Worm (Caenorhabditis elegans): ENCODE results near the gene K10D2.5.
A peak's percentile ranks its signal among the peaks of the same experiment; 100 is the strongest.

K10D2.5 gene

DNA sequence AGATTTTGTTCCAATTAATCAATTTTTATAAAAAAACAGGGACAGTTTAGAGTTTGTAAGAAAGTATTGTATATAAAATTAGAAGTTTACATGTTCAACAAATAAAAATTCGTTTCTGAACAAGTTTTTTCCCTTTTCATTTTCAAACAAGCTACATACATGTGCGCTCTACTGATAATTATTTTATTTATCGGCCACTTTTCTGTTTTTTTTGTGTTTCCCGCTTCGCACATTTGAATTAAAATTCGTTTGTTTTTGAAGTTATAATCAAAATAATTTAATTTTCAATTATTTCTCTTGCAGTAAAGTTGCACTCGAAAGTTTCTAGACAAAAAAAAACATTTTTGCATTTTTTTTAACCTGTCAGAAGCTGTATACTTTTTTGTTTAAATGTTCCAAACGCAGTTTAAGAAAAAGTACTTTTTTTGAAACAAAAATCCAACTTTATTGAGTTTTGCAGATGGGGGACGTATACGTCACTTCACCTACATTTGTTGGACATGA, 18.2 kb downstream of the K10D2.5 start, which contains the start of gene hira-1:
TSS of gene hira-1 (plus strand) at position 454 of the 504 bp plus-strand sequence.
- TF ChIP-seq Y79H2A.3 (GFP tag; conservative IDR thresholded peaks at IDR 0.05) (no peak), attf-5 (GFP tag; optimal IDR thresholded peaks at IDR 0.05) (peak; percentile 17), lin-35 (GFP tag; optimal IDR thresholded peaks at IDR 0.05) (peak in 1 of 3 experiments; percentile 42), mcd-1 (GFP tag; IDR thresholded peaks at IDR 0.05) (peak; percentile 50; the same call in 1 of the 2 replicates), lin-54 (GFP tag; optimal IDR thresholded peaks at IDR 0.05) (peak; percentile 37), efl-1 (GFP tag; optimal IDR thresholded peaks at IDR 0.05) (peak; percentile 60)

DNA sequence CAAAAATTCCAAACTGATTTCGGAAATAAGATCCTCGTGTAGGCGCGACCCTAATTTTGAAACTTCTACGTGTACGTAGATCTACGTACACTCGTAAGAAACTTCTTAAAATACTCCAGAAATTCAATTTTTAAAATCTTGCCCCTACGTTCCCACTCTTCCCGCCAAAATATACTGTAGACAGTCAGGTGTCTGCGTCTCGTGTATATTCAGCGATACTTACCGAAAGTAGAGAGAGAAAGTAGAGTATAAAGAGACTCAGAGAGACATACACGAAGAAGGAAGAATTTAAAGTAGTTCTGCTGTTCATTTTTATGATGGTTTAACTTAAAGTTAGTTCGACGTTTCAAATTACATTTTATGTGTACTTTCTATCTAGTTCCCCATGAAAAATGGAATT, 20.7 kb downstream of the K10D2.5 start:
- no peak for TF ChIP-seq K12H6.12 (tag; optimal IDR thresholded peaks at IDR 0.05)
- TF ChIP-seq hmg-1.2 (GFP tag; IDR thresholded peaks at IDR 0.05), result peak; percentile 20; the same call in 1 of the 2 replicates
- no peak for TF ChIP-seq cebp-1 (GFP tag; IDR thresholded peaks at IDR 0.05)
- no peak for TF ChIP-seq cebp-1 (tag; optimal IDR thresholded peaks at IDR 0.05)

DNA sequence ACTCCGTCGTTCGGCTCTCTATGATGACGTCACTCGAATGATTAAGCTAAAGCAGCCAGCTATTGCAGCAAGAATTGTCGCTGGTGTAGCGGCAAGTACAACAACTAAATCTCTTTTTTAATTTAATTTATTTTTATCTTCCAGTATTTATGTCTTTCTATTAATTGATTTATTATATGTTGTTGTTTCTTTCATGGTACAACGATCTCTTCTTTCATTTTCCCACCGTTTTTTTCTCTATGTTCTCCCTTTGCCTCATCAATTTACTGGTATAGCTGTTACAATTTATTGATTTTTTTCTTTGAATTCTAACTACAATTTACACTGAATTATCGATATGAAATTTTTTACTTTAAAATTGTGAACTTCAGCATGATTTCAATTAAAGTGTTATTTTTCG, 23.2 kb downstream of the K10D2.5 start, which contains the start of gene moc-6:
TSS of gene moc-6 (plus strand) at position 301 of the 400 bp plus-strand sequence.
- no peak for TF ChIP-seq hmg-1.2 (GFP tag; IDR thresholded peaks at IDR 0.05)
- no peak for TF ChIP-seq F52B5.7 (tag; optimal IDR thresholded peaks at IDR 0.05)
- TF ChIP-seq B0019.2 (GFP tag; conservative IDR thresholded peaks at IDR 0.05), result no peak
- no peak for TF ChIP-seq D2030.7 (GFP tag; IDR thresholded peaks at IDR 0.05)

DNA sequence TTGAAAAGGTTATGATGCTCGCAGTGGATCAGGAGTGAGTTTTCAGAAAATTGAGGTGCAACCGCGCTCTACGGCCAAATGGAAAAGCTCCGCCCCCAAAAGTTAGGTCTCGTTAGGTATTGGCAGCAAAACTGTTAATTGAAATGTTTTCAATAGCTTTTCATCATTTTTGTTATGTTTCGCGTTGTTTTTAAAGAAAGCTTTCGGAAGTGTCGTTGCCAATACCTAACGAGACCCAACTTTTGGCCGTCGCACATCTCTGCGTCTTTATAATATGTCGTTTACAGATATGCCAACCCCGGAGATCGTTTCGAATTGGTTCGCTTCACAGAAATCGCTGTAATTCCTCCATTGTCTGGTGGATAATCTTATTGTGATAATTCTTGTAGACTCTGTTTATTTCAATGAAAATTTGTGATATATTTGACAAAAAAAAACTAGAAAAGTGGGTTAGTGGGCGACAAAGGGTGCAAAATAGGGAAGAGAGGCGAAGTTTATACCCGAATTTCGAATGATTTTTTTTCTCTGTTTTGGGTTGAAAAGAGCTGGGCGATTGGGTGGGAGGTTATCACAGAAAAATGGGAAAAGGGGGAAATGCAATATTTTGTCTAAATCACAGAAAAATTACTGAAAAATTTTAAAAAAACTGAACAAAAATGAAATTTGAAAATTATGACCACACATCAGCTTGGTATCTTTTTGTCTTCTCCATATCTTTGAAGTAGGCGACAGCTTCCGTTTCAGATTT, 24.0 kb downstream of the K10D2.5 start:
- peak; percentile 73 for TF ChIP-seq atf-7 (tag; optimal IDR thresholded peaks at IDR 0.05)
- TF ChIP-seq ekl-4 (GFP tag; IDR thresholded peaks at IDR 0.05), result peak; percentile 56; the same call in 1 of the 2 replicates
- TF ChIP-seq bed-1 (GFP tag; IDR thresholded peaks at IDR 0.05), result no peak
- no peak; the same call in 1 of the 2 replicates for TF ChIP-seq Y79H2A.3 (GFP tag; conservative IDR thresholded peaks at IDR 0.05)
- TF ChIP-seq aptf-3 (GFP tag; IDR thresholded peaks at IDR 0.05), result peak; percentile 7; the same call in 1 of the 2 replicates
- peak; percentile 91 for TF ChIP-seq repo-1 (tag; optimal IDR thresholded peaks at IDR 0.05)
- TF ChIP-seq T26A5.8 (tag; optimal IDR thresholded peaks at IDR 0.05), result no peak
- peak; percentile 11 for TF ChIP-seq gei-17 (GFP tag; optimal IDR thresholded peaks at IDR 0.05)
- TF ChIP-seq nhr-80 (tag; optimal IDR thresholded peaks at IDR 0.05), result peak; percentile 42
- no peak for TF ChIP-seq mel-28 (tag; optimal IDR thresholded peaks at IDR 0.05; ENCODE audit: borderline replicate concordance)
- no peak for TF ChIP-seq T07F8.4 (tag; optimal IDR thresholded peaks at IDR 0.05)
- no peak for TF ChIP-seq nhr-179 (tag; optimal IDR thresholded peaks at IDR 0.05)
- TF ChIP-seq hmg-20 (GFP tag; IDR thresholded peaks at IDR 0.05), result no peak
- TF ChIP-seq somi-1 (GFP tag; optimal IDR thresholded peaks at IDR 0.05), result no peak
- TF ChIP-seq chd-7 (tag; optimal IDR thresholded peaks at IDR 0.05), result peak; percentile 61
- no peak for TF ChIP-seq efl-1 (GFP tag; optimal IDR thresholded peaks at IDR 0.05)
- no peak for TF ChIP-seq fkh-3 (tag; optimal IDR thresholded peaks at IDR 0.05)
- no peak for TF ChIP-seq F39B2.1 (GFP tag; IDR thresholded peaks at IDR 0.05)
- TF ChIP-seq nfyb-1 (GFP tag; IDR thresholded peaks at IDR 0.05), result peak; percentile 83
- TF ChIP-seq nfya-1 (tag; optimal IDR thresholded peaks at IDR 0.05; ENCODE audit: borderline replicate concordance, insufficient read depth), result no peak
- peak; percentile 26; the same call in 1 of the 2 replicates for TF ChIP-seq hmg-1.2 (GFP tag; IDR thresholded peaks at IDR 0.05)
- TF ChIP-seq ama-1 (optimal IDR thresholded peaks at IDR 0.05), result no peak
- peak in 1 of 2 experiments; percentile 4 for TF ChIP-seq ama-1 (GFP tag; optimal IDR thresholded peaks at IDR 0.05)
- TF ChIP-seq attf-3 (GFP tag; conservative IDR thresholded peaks at IDR 0.05), result no peak
- no peak; the same call in 1 of the 2 replicates for TF ChIP-seq egl-44 (GFP tag; IDR thresholded peaks at IDR 0.05)
- TF ChIP-seq nhr-27 (tag; optimal IDR thresholded peaks at IDR 0.05), result no peak
- TF ChIP-seq lir-1 (GFP tag; conservative IDR thresholded peaks at IDR 0.05), result no peak
- peak; percentile 62; the same call in 1 of the 2 replicates for TF ChIP-seq lin-26 (GFP tag; IDR thresholded peaks at IDR 0.05)
- no peak for TF ChIP-seq ceh-100 (GFP tag; IDR thresholded peaks at IDR 0.05)
- TF ChIP-seq nhr-120 (GFP tag; IDR thresholded peaks at IDR 0.05), result no peak
- TF ChIP-seq K11D2.4 (GFP tag; IDR thresholded peaks at IDR 0.05), result no peak
- TF ChIP-seq sdz-38 (tag; optimal IDR thresholded peaks at IDR 0.05), result no peak
- TF ChIP-seq K12H6.12 (tag; optimal IDR thresholded peaks at IDR 0.05), result no peak

All from whole organism, young adult.